Fruit fly (Drosophila melanogaster) whole organism, wandering third instar larva: ENCODE measurements around the gene CG34242.

Experiments used
- Dfd ChIP-seq: fragments of >200 bp; optimal IDR thresholded peaks from 2 replicates; lab custom pipeline; 2017; ENCODE audit warnings: missing biosample characterization, missing genetic modification characterization
- Dif ChIP-seq: fragments of 200-275, 200-300 bp; sonication (Bioruptor generic); optimal IDR thresholded peaks from 2 replicates; lab custom pipeline; 2018; ENCODE audit warnings: missing biosample characterization, missing genetic modification characterization; ENCODE audit not compliant: partially characterized antibody
- Jra ChIP-seq: sonication (Bioruptor generic); optimal IDR thresholded peaks from 2 replicates; lab custom pipeline; 2016; ENCODE audit warnings: missing biosample characterization, missing genetic modification characterization
- Mio ChIP-seq: sonication (Bioruptor generic); optimal IDR thresholded peaks from 2 replicates; lab custom pipeline; 2016; ENCODE audit warnings: missing biosample characterization, missing genetic modification characterization
- OdsH ChIP-seq: fragments of 200-800 bp; sonication (Bioruptor generic); optimal IDR thresholded peaks from 2 replicates; lab custom pipeline; 2016; ENCODE audit warnings: missing biosample characterization, mild to moderate bottlenecking, missing genetic modification characterization
- Rel ChIP-seq, 2 experiments: fragments of 200-800 bp; sonication (Bioruptor generic) in 1 of 2; optimal IDR thresholded peaks; 2 replicates in 1 of 2; 3 replicates in 1 of 2; lab custom pipeline; 2016 to 2019; ENCODE audit warnings: mild to moderate bottlenecking in 2 of 2, missing biosample characterization in 2 of 2, missing genetic modification characterization in 2 of 2, moderate library complexity in 1 of 2
- Vsx2 ChIP-seq: fragments of 200-300, 225-300 bp; sonication (Bioruptor generic); optimal IDR thresholded peaks from 2 replicates; lab custom pipeline; 2018; ENCODE audit warnings: missing biosample characterization, missing genetic modification characterization; ENCODE audit not compliant: partially characterized antibody
- dsf ChIP-seq: sonication (Bioruptor generic); optimal IDR thresholded peaks from 2 replicates; lab custom pipeline; 2016; ENCODE audit warnings: missing biosample characterization, missing genetic modification characterization, borderline replicate concordance
- h ChIP-seq: fragments of 200-800 bp; sonication (Bioruptor generic); optimal IDR thresholded peaks from 3 replicates; lab custom pipeline; 2016; ENCODE audit warnings: missing biosample characterization, mild to moderate bottlenecking, missing genetic modification characterization
- lola ChIP-seq: fragments of >200 bp; optimal IDR thresholded peaks from 2 replicates; lab custom pipeline; 2017; ENCODE audit warnings: missing biosample characterization, missing genetic modification characterization
- pan ChIP-seq: fragments of >200 bp; optimal IDR thresholded peaks from 2 replicates; lab custom pipeline; 2017
- rgr ChIP-seq: fragments of 200-800 bp; sonication (Bioruptor generic); optimal IDR thresholded peaks from 3 replicates; lab custom pipeline; 2016; ENCODE audit warnings: missing biosample characterization, mild to moderate bottlenecking, missing genetic modification characterization
- sv ChIP-seq: fragments of 200-800 bp; sonication (Bioruptor generic); optimal IDR thresholded peaks from 3 replicates; lab custom pipeline; 2016; ENCODE audit warnings: missing biosample characterization, missing genetic modification characterization

DNA sequence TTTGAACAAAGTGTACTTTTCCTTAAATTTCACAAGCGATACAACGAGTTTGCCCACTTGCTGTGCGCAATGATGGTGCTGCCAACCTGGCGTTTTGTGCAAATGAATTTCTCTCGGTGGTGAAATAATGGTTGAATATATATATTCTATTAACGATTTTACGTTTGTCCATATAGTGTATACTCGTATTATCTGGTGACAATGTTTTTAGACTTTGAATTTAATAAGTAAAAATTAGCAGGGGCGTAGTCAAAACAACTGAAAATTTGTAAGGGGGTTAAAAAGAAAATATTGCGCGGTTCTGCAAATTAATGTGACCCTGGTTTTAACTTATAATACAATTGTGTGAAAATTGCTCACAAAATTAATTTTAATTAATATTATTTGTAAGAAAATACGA is 9.9 kb upstream of the CG34242 start, which contains the start of the genes ver and Gcn5:
- TF ChIP-seq Jra (peak; percentile 97), Rel (GFP tag; optimal IDR thresholded peaks at IDR 0.05; lab: Kevin White, UChicago) (peak; percentile 89), Rel (tag; optimal IDR thresholded peaks at IDR 0.05; lab: Kevin White, UChicago) (peak; percentile 92), dsf (peak; percentile 95), Mio (GFP tag; lab: Kevin White, UChicago) (peak; percentile 84), rgr (GFP tag; lab: Kevin White, UChicago) (peak; percentile 99), Dif (GFP tag; lab: Kevin White, UChicago) (no peak), OdsH (GFP tag; lab: Kevin White, UChicago) (peak; percentile 99), lola (GFP tag; lab: Kevin White, UChicago) (no peak), sv (GFP tag; lab: Kevin White, UChicago) (peak; percentile 85), pan (no peak), Vsx2 (GFP tag; lab: Kevin White, UChicago) (no peak), Dfd (GFP tag; lab: Kevin White, UChicago) (no peak), h (GFP tag; lab: Kevin White, UChicago) (peak; percentile 99)
